Worm (Caenorhabditis elegans): ENCODE measurements around the gene ZK1067.4.

ZK1067.4 gene

DNA sequence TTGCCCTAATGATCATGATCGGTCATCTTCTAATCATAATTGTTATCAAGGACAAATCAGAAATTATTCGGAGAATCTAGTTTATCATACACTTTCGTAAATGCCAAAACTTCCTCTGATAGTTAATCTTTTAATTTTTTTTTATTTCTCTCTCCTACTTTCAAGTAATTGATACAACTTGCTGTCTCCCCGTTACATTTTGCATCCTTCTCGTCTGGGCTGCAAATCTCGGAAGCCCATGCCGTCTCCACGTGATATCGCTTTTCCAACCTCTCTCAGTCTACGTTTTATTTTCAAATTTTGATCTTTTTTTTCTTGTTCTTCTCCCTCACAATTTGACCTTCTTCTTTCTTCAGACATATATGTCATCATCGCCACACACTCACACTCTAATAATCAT lies 49.2 kb upstream of the ZK1067.4 start, which contains the start of gene rhy-1 (continued):
- TF ChIP-seq fkh-8 (tag; optimal IDR thresholded peaks at IDR 0.05) (no peak), nhr-28 (tag; optimal IDR thresholded peaks at IDR 0.05) (no peak), zip-4 (GFP tag; optimal IDR thresholded peaks at IDR 0.05) (no peak), snu-23 (GFP tag; optimal IDR thresholded peaks at IDR 0.05) (peak; percentile 25), lin-39 (tag; optimal IDR thresholded peaks at IDR 0.05) (no peak), irx-1 (tag; optimal IDR thresholded peaks at IDR 0.05) (no peak), pax-3 (tag; optimal IDR thresholded peaks at IDR 0.05) (no peak), unc-30 (tag; optimal IDR thresholded peaks at IDR 0.05) (no peak), fos-1 (tag; optimal IDR thresholded peaks at IDR 0.05) (no peak), sptf-1 (tag; optimal IDR thresholded peaks at IDR 0.05) (no peak), aly-2 (tag; optimal IDR thresholded peaks at IDR 0.05) (no peak), nhr-76 (tag; optimal IDR thresholded peaks at IDR 0.05) (no peak), fkh-10 (GFP tag; optimal IDR thresholded peaks at IDR 0.05) (no peak), dpl-1 (GFP tag; optimal IDR thresholded peaks at IDR 0.05) (no peak), pqm-1 (tag; optimal IDR thresholded peaks at IDR 0.05) (no peak), grh-1 (GFP tag; IDR thresholded peaks at IDR 0.05) (0 out of 2 replicates have a peak, but pooled peaks have one; percentile 20), efl-3 (GFP tag; optimal IDR thresholded peaks at IDR 0.05) (no peak), ama-1 (optimal IDR thresholded peaks at IDR 0.05) (no peak), lin-13 (GFP tag; optimal IDR thresholded peaks at IDR 0.05) (no peak), snpc-4 (tag; optimal IDR thresholded peaks at IDR 0.05) (no peak), nhr-47 (tag; optimal IDR thresholded peaks at IDR 0.05) (peak; percentile 21), lir-3 (tag; optimal IDR thresholded peaks at IDR 0.05; ENCODE audit: poor library complexity) (no peak), blmp-1 (tag; optimal IDR thresholded peaks at IDR 0.05) (peak; percentile 2), hlh-17 (GFP tag; optimal IDR thresholded peaks at IDR 0.05; ENCODE audit: borderline replicate concordance) (no peak), mef-2 (tag; optimal IDR thresholded peaks at IDR 0.05) (no peak), unc-98 (GFP tag; IDR thresholded peaks at IDR 0.05) (no peak), ceh-90 (tag; optimal IDR thresholded peaks at IDR 0.05) (no peak)

DNA sequence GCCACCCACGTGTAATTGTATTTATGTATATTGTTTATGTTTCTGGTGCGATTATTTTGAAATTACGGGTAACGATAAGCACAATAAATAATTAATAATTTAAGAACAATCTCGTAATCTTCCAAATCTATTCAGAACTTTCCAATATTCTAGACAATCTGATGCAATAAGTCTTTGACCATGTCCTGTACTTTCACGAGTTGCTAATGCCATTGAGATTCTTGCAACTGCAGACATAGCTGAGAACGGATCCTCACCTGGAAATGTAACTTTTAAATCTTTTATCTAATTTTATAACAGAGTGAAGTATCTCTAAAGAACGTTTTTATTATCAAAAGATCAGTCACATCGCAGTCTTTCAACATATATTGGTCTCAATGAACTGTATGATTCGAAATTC lies 46.8 kb upstream of the ZK1067.4 start:
- no peak for TF ChIP-seq nhr-84 (tag; optimal IDR thresholded peaks at IDR 0.05)

DNA sequence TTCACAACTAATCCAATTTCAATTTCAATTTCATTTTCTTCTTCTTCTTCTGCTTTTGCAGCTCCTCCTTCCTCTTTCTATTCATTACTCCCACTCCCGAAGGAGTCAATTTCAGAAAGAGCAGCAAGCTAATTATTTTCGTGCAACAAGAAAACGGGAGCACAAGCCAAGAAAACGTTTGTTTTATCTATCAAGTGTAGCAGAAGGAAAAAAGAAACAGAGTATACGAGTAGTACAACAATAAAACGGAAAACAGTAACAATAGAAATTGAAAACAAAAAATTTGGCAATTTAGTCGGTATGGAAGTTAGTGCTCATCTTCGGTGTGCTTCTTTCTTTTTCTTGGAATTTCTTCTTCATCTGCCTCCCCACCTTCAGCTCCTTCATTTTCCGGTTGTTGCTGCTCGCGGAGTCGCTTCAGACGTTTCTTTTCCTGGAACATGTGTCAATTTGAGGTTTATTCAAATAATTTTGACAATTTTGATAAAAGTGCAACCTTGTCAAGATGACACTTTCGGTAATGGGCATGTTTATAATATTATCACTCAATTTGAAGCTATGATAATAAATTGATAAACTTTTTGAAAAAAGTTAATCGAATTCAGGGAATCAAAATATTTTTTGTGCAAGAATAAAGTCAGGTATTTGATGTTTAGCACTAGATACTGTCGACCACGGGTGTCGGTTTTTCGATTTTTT lies 44.3 kb upstream of the ZK1067.4 start, which contains the start of gene W07A12.8:
TSS of gene W07A12.8 (minus strand) at position 51 of the 699 bp plus-strand sequence.
- no peak for TF ChIP-seq ceh-63 (GFP tag; optimal IDR thresholded peaks at IDR 0.05)
- TF ChIP-seq nhr-90 (tag; optimal IDR thresholded peaks at IDR 0.05; ENCODE audit: poor library complexity): no peak

DNA sequence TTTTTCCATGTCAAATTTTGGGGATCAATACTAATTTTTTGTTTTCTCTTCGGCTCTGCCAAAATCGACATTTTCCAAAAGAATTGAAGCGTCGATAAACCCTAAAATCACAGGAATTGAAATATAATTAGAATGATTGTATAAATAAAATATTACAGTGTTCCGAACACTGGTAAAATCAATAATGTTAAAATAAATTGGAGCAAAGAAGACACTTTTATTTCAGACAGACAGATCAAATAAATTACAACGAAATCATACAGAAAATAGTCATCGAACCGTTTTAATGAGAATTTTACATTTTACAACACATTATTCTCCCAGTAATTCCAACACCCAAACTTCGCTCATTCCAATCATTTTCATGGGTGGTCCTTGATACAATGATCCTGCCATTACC lies 42.4 kb upstream of the ZK1067.4 start, which contains the start of gene T23G7.3:
TSS of gene T23G7.3 (minus strand) at position 101 of the 400 bp plus-strand sequence.
- no peak for TF ChIP-seq ceh-88 (GFP tag; IDR thresholded peaks at IDR 0.05)
- TF ChIP-seq lsy-2 (tag; optimal IDR thresholded peaks at IDR 0.05): no peak
- TF ChIP-seq elt-2 (tag; optimal IDR thresholded peaks at IDR 0.05): no peak
- TF ChIP-seq sptf-1 (tag; optimal IDR thresholded peaks at IDR 0.05): no peak
- TF ChIP-seq unc-62 (GFP tag; optimal IDR thresholded peaks at IDR 0.05): no peak
- no peak for TF ChIP-seq nhr-90 (tag; optimal IDR thresholded peaks at IDR 0.05; ENCODE audit: poor library complexity)
- no peak for TF ChIP-seq nhr-11 (tag; optimal IDR thresholded peaks at IDR 0.05)
- TF ChIP-seq sox-4 (tag; optimal IDR thresholded peaks at IDR 0.05): no peak
- no peak for TF ChIP-seq mef-2 (tag; optimal IDR thresholded peaks at IDR 0.05)
- TF ChIP-seq irx-1 (tag; optimal IDR thresholded peaks at IDR 0.05): no peak
- no peak for TF ChIP-seq ceh-82 (tag; optimal IDR thresholded peaks at IDR 0.05)
- no peak for TF ChIP-seq isw-1 (GFP tag; IDR thresholded peaks at IDR 0.05)
- no peak for TF ChIP-seq nhr-19 (GFP tag; conservative IDR thresholded peaks at IDR 0.05)
- no peak for TF ChIP-seq lin-35 (GFP tag; optimal IDR thresholded peaks at IDR 0.05)
- TF ChIP-seq dsc-1 (tag; optimal IDR thresholded peaks at IDR 0.05): no peak
- no peak for TF ChIP-seq pax-3 (tag; optimal IDR thresholded peaks at IDR 0.05)
- TF ChIP-seq tbx-2 (tag; optimal IDR thresholded peaks at IDR 0.05): no peak
- TF ChIP-seq C34B4.2 (tag; optimal IDR thresholded peaks at IDR 0.05): no peak
- TF ChIP-seq mab-9 (GFP tag; IDR thresholded peaks at IDR 0.05): no peak
